Worm (Caenorhabditis elegans) whole organism, mixed stage, embryonic: ENCODE results near the gene clec-26.

Source experiments
- M03D4.4 ChIP-seq: sonication (generic microtip); optimal IDR thresholded peaks from 2 replicates; lab custom pipeline; 2017; ENCODE audit warnings: mild to moderate bottlenecking, missing genetic modification characterization, missing compliant biosample characterization
- bed-3 ChIP-seq: fragments of 200-800 bp; sonication (Bioruptor generic); optimal IDR thresholded peaks from 3 replicates; lab custom pipeline; 2018; ENCODE audit warnings: mild to moderate bottlenecking, missing genetic modification characterization, moderate library complexity, missing compliant biosample characterization
- blmp-1 ChIP-seq: fragments of 150-350 bp; optimal IDR thresholded peaks from 2 replicates; lab custom pipeline; 2014; ENCODE audit warnings: missing biosample characterization, missing genetic modification characterization
- ceh-39 ChIP-seq: fragments of 150-350 bp; optimal IDR thresholded peaks from 2 replicates; lab custom pipeline; 2014; ENCODE audit warnings: missing biosample characterization, missing genetic modification characterization
- ceh-43 ChIP-seq: fragments of 200-800 bp; sonication (Bioruptor generic); optimal IDR thresholded peaks from 2 replicates; lab custom pipeline; 2018; ENCODE audit warnings: mild to moderate bottlenecking, missing genetic modification characterization, moderate library complexity, missing compliant biosample characterization
- ceh-83 ChIP-seq: fragments of 200-800 bp; sonication (Bioruptor generic); optimal IDR thresholded peaks from 2 replicates; lab custom pipeline; 2018; ENCODE audit warnings: mild to moderate bottlenecking, missing genetic modification characterization, missing compliant biosample characterization
- ces-1 ChIP-seq: fragments of 150-350 bp; optimal IDR thresholded peaks from 2 replicates; lab custom pipeline; 2014; ENCODE audit warnings: missing biosample characterization, missing genetic modification reagents, missing genetic modification characterization
- cnd-1 ChIP-seq: fragments of 200-800 bp; sonication (Bioruptor generic); optimal IDR thresholded peaks from 2 replicates; lab custom pipeline; 2018; ENCODE audit warnings: mild to moderate bottlenecking, missing genetic modification characterization, missing compliant biosample characterization
- drap-1 ChIP-seq: fragments of 200-800 bp; sonication (Bioruptor generic); optimal IDR thresholded peaks from 3 replicates; lab custom pipeline; 2018; ENCODE audit warnings: mild to moderate bottlenecking, missing genetic modification characterization, missing compliant biosample characterization
- elt-1 ChIP-seq: sonication (generic microtip); optimal IDR thresholded peaks from 2 replicates; lab custom pipeline; 2017; ENCODE audit warnings: missing genetic modification characterization, mild to moderate bottlenecking, missing compliant biosample characterization, antibody characterized with exemption, moderate library complexity, borderline replicate concordance; ENCODE audit not compliant: insufficient read depth
- elt-3 ChIP-seq: fragments of 150-350 bp; optimal IDR thresholded peaks from 2 replicates; lab custom pipeline; 2014; ENCODE audit warnings: missing biosample characterization, missing genetic modification characterization
- flh-1 ChIP-seq: fragments of 200-800 bp; sonication (Bioruptor generic); optimal IDR thresholded peaks from 2 replicates; lab custom pipeline; 2018; ENCODE audit warnings: mild to moderate bottlenecking, missing genetic modification characterization, moderate library complexity, missing compliant biosample characterization
- ham-2 ChIP-seq: fragments of 200-800 bp; sonication (Bioruptor generic); optimal IDR thresholded peaks from 2 replicates; lab custom pipeline; 2018; ENCODE audit warnings: mild to moderate bottlenecking, missing genetic modification characterization, missing compliant biosample characterization
- hlh-1 ChIP-seq: fragments of 150-350 bp; optimal IDR thresholded peaks from 2 replicates; lab custom pipeline; 2014; ENCODE audit warnings: missing biosample characterization, missing genetic modification reagents, missing genetic modification characterization
- lin-13 ChIP-seq: fragments of 150-350 bp; optimal IDR thresholded peaks from 2 replicates; lab custom pipeline; 2014; ENCODE audit warnings: missing biosample characterization, missing genetic modification characterization
- lin-32 ChIP-seq: fragments of 200-800 bp; sonication (Bioruptor generic); optimal IDR thresholded peaks from 2 replicates; lab custom pipeline; 2018; ENCODE audit warnings: mild to moderate bottlenecking, missing genetic modification characterization, missing compliant biosample characterization
- lsy-2 ChIP-seq: fragments of 150-350 bp; optimal IDR thresholded peaks from 2 replicates; lab custom pipeline; 2014; ENCODE audit warnings: missing biosample characterization, missing genetic modification characterization
- mab-5 ChIP-seq: fragments of 150-350 bp; optimal IDR thresholded peaks from 2 replicates; lab custom pipeline; 2014; ENCODE audit warnings: missing biosample characterization, missing genetic modification characterization
- mep-1 ChIP-seq: fragments of 150-350 bp; optimal IDR thresholded peaks from 2 replicates; lab custom pipeline; 2017; ENCODE audit warnings: missing biosample characterization, missing genetic modification reagents, missing genetic modification characterization, inconsistent platforms
- mls-2 ChIP-seq: sonication (generic microtip); optimal IDR thresholded peaks from 2 replicates; lab custom pipeline; 2016; ENCODE audit warnings: mild to moderate bottlenecking, missing genetic modification characterization, moderate library complexity, missing compliant biosample characterization
- nhr-12 ChIP-seq: fragments of 150-350 bp; optimal IDR thresholded peaks from 2 replicates; lab custom pipeline; 2014; ENCODE audit warnings: missing biosample characterization, missing genetic modification characterization
- nhr-2 ChIP-seq: fragments of 150-350 bp; optimal IDR thresholded peaks from 2 replicates; lab custom pipeline; 2014; ENCODE audit warnings: missing biosample characterization, missing genetic modification characterization
- nhr-237 ChIP-seq: fragments of 150-350 bp; optimal IDR thresholded peaks from 2 replicates; lab custom pipeline; 2014; ENCODE audit warnings: missing biosample characterization, missing genetic modification characterization
- nhr-28 ChIP-seq: fragments of 150-350 bp; optimal IDR thresholded peaks from 2 replicates; lab custom pipeline; 2014; ENCODE audit warnings: missing biosample characterization, missing genetic modification characterization
- nhr-76 ChIP-seq: sonication (generic microtip); optimal IDR thresholded peaks from 2 replicates; lab custom pipeline; 2017; ENCODE audit warnings: missing biosample characterization, missing genetic modification characterization
- pha-4 ChIP-seq: fragments of 150-350 bp; optimal IDR thresholded peaks from 2 replicates; lab custom pipeline; 2018; ENCODE audit warnings: missing biosample characterization, missing genetic modification reagents, missing genetic modification characterization
- sem-2 ChIP-seq: fragments of 200-800 bp; sonication (Bioruptor generic); optimal IDR thresholded peaks from 2 replicates; lab custom pipeline; 2018; ENCODE audit warnings: mild to moderate bottlenecking, missing genetic modification characterization, missing compliant biosample characterization
- snpc-4 ChIP-seq: fragments of 150-350 bp; optimal IDR thresholded peaks from 2 replicates; lab custom pipeline; 2014; ENCODE audit warnings: missing biosample characterization, missing genetic modification characterization
- tbx-8 ChIP-seq: fragments of 200-800 bp; sonication (Bioruptor generic); optimal IDR thresholded peaks from 2 replicates; lab custom pipeline; 2018; ENCODE audit warnings: mild to moderate bottlenecking, missing genetic modification characterization, moderate library complexity, missing compliant biosample characterization
- unc-120 ChIP-seq: sonication (generic microtip); optimal IDR thresholded peaks from 2 replicates; lab custom pipeline; 2017; ENCODE audit warnings: missing genetic modification characterization, missing compliant biosample characterization; ENCODE audit not compliant: poor library complexity, severe bottlenecking
- unc-62 ChIP-seq: fragments of 150-350 bp; optimal IDR thresholded peaks from 2 replicates; lab custom pipeline; 2014; ENCODE audit warnings: missing biosample characterization, missing genetic modification reagents, missing genetic modification characterization
- zip-8 ChIP-seq: fragments of 150-350 bp; optimal IDR thresholded peaks from 2 replicates; lab custom pipeline; 2014; ENCODE audit warnings: missing biosample characterization, missing genetic modification characterization
- ztf-11 ChIP-seq: fragments of 150-350 bp; optimal IDR thresholded peaks from 2 replicates; lab custom pipeline; 2014; ENCODE audit warnings: missing biosample characterization, missing genetic modification characterization

Gene clec-26

DNA sequence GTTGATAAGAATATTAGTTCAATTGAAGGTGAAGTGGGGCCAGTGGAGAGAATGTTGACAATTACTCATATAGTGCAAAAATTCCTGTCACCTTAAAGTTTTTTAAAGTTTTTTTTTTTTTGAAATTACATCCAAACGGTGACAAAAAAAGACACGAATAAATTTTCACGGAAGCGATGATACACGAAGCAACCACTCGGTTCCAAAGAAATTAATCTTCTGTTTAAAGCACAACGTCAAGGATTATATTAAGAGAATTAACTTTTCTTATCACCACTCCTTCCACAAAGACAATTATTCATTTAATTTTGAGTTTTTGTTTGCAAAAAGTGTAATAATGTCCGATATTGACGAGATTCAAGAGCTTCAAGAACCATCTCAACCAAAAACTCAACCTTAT is 17.0 kb downstream of the clec-26 start, which contains the start of gene clec-28:
Gene clec-28, plus strand, starts transcription at position 301 of the 400 bp plus-strand sequence.
- TF ChIP-seq unc-120, result no peak
- no peak for TF ChIP-seq cnd-1
- no peak for TF ChIP-seq ham-2 (GFP tag; lab: Kevin White, UChicago)
- no peak for TF ChIP-seq elt-3 (tag; lab: Kevin White, UChicago)
- TF ChIP-seq M03D4.4 (tag; lab: Kevin White, UChicago), result no peak
- no peak for TF ChIP-seq snpc-4 (tag; lab: Kevin White, UChicago)
- TF ChIP-seq elt-1, result no peak
- no peak for TF ChIP-seq sem-2 (GFP tag; lab: Kevin White, UChicago)
- TF ChIP-seq nhr-237 (tag; lab: Kevin White, UChicago), result no peak
- TF ChIP-seq lsy-2, result no peak
- TF ChIP-seq mab-5, result no peak
- no peak for TF ChIP-seq ceh-39 (tag; lab: Kevin White, UChicago)
- TF ChIP-seq zip-8 (tag; lab: Kevin White, UChicago), result no peak
- TF ChIP-seq, all 35 proteins: peak for 0

- no peak for TF ChIP-seq lsy-2
- TF ChIP-seq ceh-83 (GFP tag; lab: Kevin White, UChicago), result no peak
- TF ChIP-seq bed-3 (GFP tag; lab: Kevin White, UChicago), result no peak
- no peak for TF ChIP-seq unc-62 (GFP tag; lab: Kevin White, UChicago)
- no peak for TF ChIP-seq elt-1
- TF ChIP-seq elt-3 (tag; lab: Kevin White, UChicago), result no peak
- no peak for TF ChIP-seq nhr-28 (tag; lab: Kevin White, UChicago)
- no peak for TF ChIP-seq sem-2 (GFP tag; lab: Kevin White, UChicago)
- no peak for TF ChIP-seq nhr-76 (tag; lab: Kevin White, UChicago)
- TF ChIP-seq unc-120, result no peak
- TF ChIP-seq, all 35 proteins: peak for 0
Observed at ce11 chrV:16869740-16870139, 21.3 kb downstream of the clec-26 start, which contains the start of gene clec-33. Gene clec-33, minus strand, starts transcription at chrV:16869840.

ce11 chrV:16871387-16871786 is 23.0 kb downstream of the clec-26 start, which contains the start of gene thn-4:
Gene thn-4, minus strand, starts transcription at chrV:16871487.
- TF ChIP-seq zip-8 (tag; lab: Kevin White, UChicago) (no peak), tbx-8 (no peak), cnd-1 (no peak), mab-5 (no peak), mls-2 (tag; lab: Kevin White, UChicago) (no peak)

ce11 chrV:16873642-16874041 is 25.2 kb downstream of the clec-26 start, which contains the start of gene srw-23:
Gene srw-23, plus strand, starts transcription at chrV:16873942.
- TF ChIP-seq bed-3 (GFP tag; lab: Kevin White, UChicago) (no peak), mep-1 (tag; lab: Kevin White, UChicago) (no peak), unc-120 (no peak), sem-2 (GFP tag; lab: Kevin White, UChicago) (no peak)
- TF ChIP-seq, all 35 proteins: peak for 0

- no peak for TF ChIP-seq unc-120
- TF ChIP-seq lin-13 (tag; lab: Kevin White, UChicago), result no peak
- TF ChIP-seq mls-2 (tag; lab: Kevin White, UChicago), result no peak
- no peak for TF ChIP-seq mep-1 (tag; lab: Kevin White, UChicago)
- no peak for TF ChIP-seq elt-1
Observed at ce11 chrV:16874966-16875365, 26.6 kb downstream of the clec-26 start, which contains the start of gene F49A5.10. Gene F49A5.10, plus strand, starts transcription at chrV:16875266.

DNA sequence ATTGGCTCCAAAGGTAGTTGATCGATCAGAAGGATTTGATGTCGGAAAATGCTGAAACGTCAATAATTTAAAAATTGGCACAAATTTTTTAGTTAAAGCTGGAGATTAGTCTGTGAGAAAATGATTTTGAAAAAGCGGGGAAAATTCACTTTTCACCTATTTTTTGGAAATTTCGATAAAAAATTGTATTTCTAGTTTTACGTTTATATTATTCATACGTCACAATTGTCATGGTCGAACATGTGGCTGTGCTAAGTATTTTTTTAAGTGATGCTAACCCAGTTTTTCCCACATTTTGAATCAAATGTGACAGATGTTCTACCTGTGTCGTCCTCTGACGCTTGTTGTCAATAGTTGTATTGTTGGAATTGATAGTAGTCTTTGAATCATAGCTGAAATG is 31.1 kb downstream of the clec-26 start:
- TF ChIP-seq bed-3 (GFP tag; lab: Kevin White, UChicago) (no peak), mep-1 (tag; lab: Kevin White, UChicago) (no peak), ztf-11 (tag; lab: Kevin White, UChicago) (no peak), snpc-4 (tag; lab: Kevin White, UChicago) (no peak), lsy-2 (no peak), nhr-2 (tag; lab: Kevin White, UChicago) (no peak), elt-3 (tag; lab: Kevin White, UChicago) (no peak)

ce11 chrV:16880054-16880453 is 31.6 kb downstream of the clec-26 start, which contains the start of gene F09C6.3:
Gene F09C6.3, minus strand, starts transcription at chrV:16880154.
- TF ChIP-seq cnd-1, result no peak
- no peak for TF ChIP-seq nhr-28 (tag; lab: Kevin White, UChicago)
- TF ChIP-seq nhr-12, result no peak

- TF ChIP-seq unc-62 (GFP tag; lab: Kevin White, UChicago) (no peak), drap-1 (no peak), mls-2 (tag; lab: Kevin White, UChicago) (no peak), ham-2 (GFP tag; lab: Kevin White, UChicago) (no peak), ces-1 (GFP tag; lab: Kevin White, UChicago) (no peak), tbx-8 (no peak), pha-4 (tag; lab: Kevin White, UChicago) (no peak), hlh-1 (tag; lab: Kevin White, UChicago) (no peak), flh-1 (no peak), ceh-43 (GFP tag; lab: Kevin White, UChicago) (no peak), mab-5 (no peak), ztf-11 (tag; lab: Kevin White, UChicago) (no peak), lin-32 (GFP tag; lab: Kevin White, UChicago) (no peak), elt-1 (no peak), ceh-83 (GFP tag; lab: Kevin White, UChicago) (no peak), blmp-1 (tag; lab: Kevin White, UChicago) (no peak), ceh-39 (tag; lab: Kevin White, UChicago) (no peak), bed-3 (GFP tag; lab: Kevin White, UChicago) (no peak)
Observed at ce11 chrV:16880679-16881078, 32.3 kb downstream of the clec-26 start, which contains the start of gene F09C6.14. Gene F09C6.14, plus strand, starts transcription at chrV:16880979.
